Fruit fly (Drosophila melanogaster) whole organism, embryonic: ENCODE data around the gene CG10252.
A peak's percentile ranks its signal among the peaks of the same experiment; 100 is the strongest.

Source experiments
- CG11695 ChIP-seq: fragments of 200-800 bp; sonication (Bioruptor generic); IDR thresholded peaks from 3 replicates; pipeline ENCODE4 v1.3.6; 2022; ENCODE audit warnings: missing biosample characterization, missing genetic modification characterization
- CG18619 ChIP-seq: fragments of 200-800 bp; sonication (Bioruptor generic); optimal IDR thresholded peaks from 3 replicates; lab custom pipeline; 2017; ENCODE audit warnings: missing biosample characterization, mild to moderate bottlenecking, missing genetic modification characterization
- CG4820 ChIP-seq: fragments of 200-800 bp; sonication (Bioruptor generic); optimal IDR thresholded peaks from 3 replicates; lab custom pipeline; 2016; ENCODE audit warnings: missing biosample characterization, missing genetic modification characterization
- CG6854 ChIP-seq: fragments of 200-800 bp; sonication (Bioruptor generic); optimal IDR thresholded peaks from 3 replicates; lab custom pipeline; 2017; ENCODE audit warnings: missing biosample characterization, mild to moderate bottlenecking, missing genetic modification characterization
- Kr ChIP-seq: fragments of 200-800 bp; sonication (Bioruptor generic); optimal IDR thresholded peaks from 2 replicates; lab custom pipeline; 2017; ENCODE audit warnings: missing biosample characterization, mild to moderate bottlenecking, missing genetic modification characterization
- Nf-YC ChIP-seq: fragments of 200-800 bp; optimal IDR thresholded peaks from 3 replicates; lab custom pipeline; 2019; ENCODE audit warnings: missing biosample characterization, mild to moderate bottlenecking, missing genetic modification characterization, moderate library complexity
- Tbp ChIP-seq: fragments of >200 bp; optimal IDR thresholded peaks from 2 replicates; lab custom pipeline; 2018; ENCODE audit warnings: missing biosample characterization, missing genetic modification characterization
- btn ChIP-seq: fragments of 200-800 bp; sonication (Bioruptor generic); optimal IDR thresholded peaks from 2 replicates; lab custom pipeline; 2016; ENCODE audit warnings: missing biosample characterization, missing genetic modification characterization
- fd3F ChIP-seq: fragments of 200-800 bp; sonication (Bioruptor generic); optimal IDR thresholded peaks from 2 replicates; lab custom pipeline; 2018; ENCODE audit warnings: missing biosample characterization, mild to moderate bottlenecking, missing genetic modification characterization, moderate library complexity
- fru ChIP-seq: fragments of >200 bp; optimal IDR thresholded peaks from 2 replicates; lab custom pipeline; 2017
- knrl ChIP-seq: fragments of 200-800 bp; sonication (Bioruptor generic); IDR thresholded peaks from 3 replicates; pipeline ENCODE4 v1.3.6; 2022; ENCODE audit warnings: missing biosample characterization, missing genetic modification characterization; ENCODE audit not compliant: partially characterized antibody
- luna ChIP-seq: fragments of 200-800 bp; sonication (Bioruptor generic); optimal IDR thresholded peaks from 2 replicates; lab custom pipeline; 2016; ENCODE audit warnings: missing biosample characterization, missing genetic modification characterization
- psq ChIP-seq: fragments of 200-800 bp; sonication (Bioruptor generic); optimal IDR thresholded peaks from 2 replicates; lab custom pipeline; 2017; ENCODE audit warnings: missing biosample characterization, missing genetic modification characterization
- slp2 ChIP-seq: fragments of 200-800 bp; sonication (Bioruptor generic); optimal IDR thresholded peaks from 2 replicates; lab custom pipeline; 2016; ENCODE audit warnings: missing biosample characterization, missing genetic modification characterization

DNA sequence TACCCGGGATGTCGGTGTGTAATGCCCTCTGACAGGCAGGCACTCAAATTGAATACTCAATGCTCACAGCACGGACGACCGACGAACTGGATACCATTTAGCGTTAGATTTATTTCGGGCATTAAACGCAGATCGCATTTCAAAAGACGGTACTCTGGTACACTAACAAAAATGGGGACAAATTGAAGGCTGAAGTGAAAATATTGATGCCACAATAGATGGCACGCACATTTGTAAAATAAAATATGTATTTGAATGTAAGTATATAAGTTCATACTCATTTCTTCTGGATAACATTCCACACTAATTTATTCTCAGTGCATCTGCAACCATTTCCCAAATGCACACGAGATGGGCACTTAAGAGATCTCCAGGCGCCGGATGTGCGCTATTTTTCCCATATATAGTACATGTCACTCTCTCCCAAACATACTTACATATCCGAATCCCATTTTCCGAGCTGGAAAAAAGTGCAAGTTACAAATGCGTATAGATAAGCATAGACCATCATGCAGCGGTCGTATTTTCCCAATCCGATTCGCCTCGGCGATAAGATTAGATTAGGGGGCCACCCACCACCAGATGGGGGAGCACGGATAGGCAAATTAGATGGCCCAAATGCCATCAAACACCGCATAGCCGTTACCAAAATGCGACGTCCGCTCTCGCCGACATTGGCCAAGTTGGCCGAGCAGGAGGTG lies 13.6 kb upstream of the CG10252 start, which contains the start of gene CG10301:
- TF ChIP-seq Tbp (GFP tag; lab: Kevin White, UChicago) (no peak), fru (lab: Kevin White, UChicago) (no peak), CG4820 (peak; percentile 67), slp2 (GFP tag; lab: Kevin White, UChicago) (peak; percentile 1), psq (GFP tag; lab: Kevin White, UChicago) (no peak), CG11695 (GFP tag; lab: Robert Waterston, UW) (peak; percentile 50; the same call in 1 of the 3 replicates), fd3F (GFP tag; lab: Kevin White, UChicago) (no peak), CG18619 (GFP tag; lab: Kevin White, UChicago) (no peak), Nf-YC (tag; lab: Kevin White, UChicago) (no peak), btn (GFP tag; lab: Kevin White, UChicago) (peak; percentile 36), knrl (GFP tag; lab: Robert Waterston, UW) (no peak), CG6854 (no peak), Kr (GFP tag; lab: Kevin White, UChicago) (no peak), luna (GFP tag; lab: Kevin White, UChicago) (no peak)
